Fruit fly (Drosophila melanogaster) whole organism, embryonic: ENCODE results near the gene ps.

Source experiments
- CG10209 ChIP-seq: fragments of 200-800 bp; sonication (Bioruptor generic); optimal IDR thresholded peaks from 3 replicates; lab custom pipeline; 2017; ENCODE audit warnings: missing biosample characterization, mild to moderate bottlenecking, missing genetic modification characterization, missing genetic modification reagents
- CG11247 ChIP-seq: fragments of 200-800 bp; sonication (Bioruptor generic); IDR thresholded peaks from 2 replicates; pipeline ENCODE4 v1.3.6; 2022; ENCODE audit warnings: missing biosample characterization, missing genetic modification characterization
- CG11456 ChIP-seq: fragments of 200-800 bp; sonication (Bioruptor generic); IDR thresholded peaks from 3 replicates; pipeline ENCODE4 v1.3.6; 2022; ENCODE audit warnings: missing biosample characterization, missing genetic modification characterization
- CG12744 ChIP-seq: fragments of 200-800 bp; sonication (Bioruptor generic); optimal IDR thresholded peaks from 2 replicates; lab custom pipeline; 2016; ENCODE audit warnings: missing biosample characterization, missing genetic modification characterization
- CG14441 ChIP-seq: fragments of 200-800 bp; sonication (Bioruptor generic); IDR thresholded peaks from 2 replicates; pipeline ENCODE4 v1.3.6; 2022; ENCODE audit warnings: missing biosample characterization, missing genetic modification characterization
- CG15514 ChIP-seq: fragments of 200-800 bp; sonication (Bioruptor generic); optimal IDR thresholded peaks from 3 replicates; lab custom pipeline; 2017; ENCODE audit warnings: missing biosample characterization, missing genetic modification characterization, mild to moderate bottlenecking, moderate library complexity, missing genetic modification reagents
- CG17612 ChIP-seq: fragments of 200-800 bp; sonication (Bioruptor generic); IDR thresholded peaks from 2 replicates; pipeline ENCODE4 v1.3.6; 2022; ENCODE audit warnings: missing biosample characterization, missing genetic modification characterization
- CG1792 ChIP-seq: fragments of 200-800 bp; sonication (Bioruptor generic); optimal IDR thresholded peaks from 2 replicates; lab custom pipeline; 2016; ENCODE audit warnings: missing biosample characterization, missing genetic modification characterization
- CG2199 ChIP-seq: fragments of 200-800 bp; sonication (Bioruptor generic); IDR thresholded peaks from 3 replicates; pipeline ENCODE4 v1.3.6; 2022; ENCODE audit warnings: missing biosample characterization, missing genetic modification characterization
- CG2712 ChIP-seq: fragments of 200-800 bp; optimal IDR thresholded peaks from 3 replicates; lab custom pipeline; 2019; ENCODE audit warnings: missing biosample characterization, mild to moderate bottlenecking, missing genetic modification characterization, moderate library complexity
- CG32767 ChIP-seq: fragments of 200-800 bp; sonication (Bioruptor generic); IDR thresholded peaks from 2 replicates; pipeline ENCODE4 v1.3.6; 2022; ENCODE audit warnings: missing biosample characterization, missing genetic modification characterization
- CG6272 ChIP-seq: fragments of 200-800 bp; sonication (Bioruptor generic); IDR thresholded peaks from 2 replicates; pipeline ENCODE4 v1.3.6; 2022; ENCODE audit warnings: missing biosample characterization, missing genetic modification characterization
- CG7372 ChIP-seq: fragments of 200-800 bp; sonication (Bioruptor generic); IDR thresholded peaks from 2 replicates; pipeline ENCODE4 v1.3.6; 2022; ENCODE audit warnings: missing biosample characterization, missing genetic modification characterization
- CG7556 ChIP-seq: fragments of 200-800 bp; sonication (Bioruptor generic); optimal IDR thresholded peaks from 2 replicates; lab custom pipeline; 2017; ENCODE audit warnings: missing biosample characterization, mild to moderate bottlenecking, missing genetic modification characterization
- CG7745 ChIP-seq: fragments of 200-800 bp; sonication (Bioruptor generic); optimal IDR thresholded peaks from 2 replicates; lab custom pipeline; 2018; ENCODE audit warnings: missing biosample characterization, mild to moderate bottlenecking, missing genetic modification characterization, moderate library complexity
- CG8281 ChIP-seq: fragments of 200-800 bp; sonication (Bioruptor generic); optimal IDR thresholded peaks from 2 replicates; lab custom pipeline; 2018; ENCODE audit warnings: missing biosample characterization, mild to moderate bottlenecking, missing genetic modification characterization, moderate library complexity
- CG8359 ChIP-seq: fragments of 200-800 bp; sonication (Bioruptor generic); optimal IDR thresholded peaks from 2 replicates; lab custom pipeline; 2017; ENCODE audit warnings: missing biosample characterization, mild to moderate bottlenecking, missing genetic modification characterization, borderline replicate concordance
- Camta ChIP-seq: fragments of 200-800 bp; sonication (Bioruptor generic); optimal IDR thresholded peaks from 2 replicates; lab custom pipeline; 2016; ENCODE audit warnings: missing biosample characterization, missing genetic modification characterization
- D ChIP-seq, 2 experiments: fragments of 200-800 bp in 1 of 2; fragments of >200 bp in 1 of 2; sonication (Bioruptor generic) in 1 of 2; optimal IDR thresholded peaks; 2 replicates in 1 of 2; 3 replicates in 1 of 2; lab custom pipeline; 2017; ENCODE audit warnings: mild to moderate bottlenecking in 1 of 2, missing biosample characterization in 1 of 2, missing genetic modification characterization in 1 of 2, missing genetic modification reagents in 1 of 2
- E2f2 ChIP-seq: fragments of 200-800 bp; sonication (Bioruptor generic); IDR thresholded peaks from 2 replicates; pipeline ENCODE4 v1.3.6; 2022; ENCODE audit warnings: missing biosample characterization, missing genetic modification characterization
- HLH54F ChIP-seq: fragments of 200-800 bp; sonication (Bioruptor generic); optimal IDR thresholded peaks from 3 replicates; lab custom pipeline; 2016; ENCODE audit warnings: missing biosample characterization, missing genetic modification characterization
- Hey ChIP-seq: fragments of 200-800 bp; sonication (Bioruptor generic); optimal IDR thresholded peaks from 3 replicates; lab custom pipeline; 2018; ENCODE audit warnings: missing biosample characterization, mild to moderate bottlenecking, missing genetic modification characterization
- HmgZ ChIP-seq: fragments of 200-800 bp; sonication (Bioruptor generic); optimal IDR thresholded peaks from 2 replicates; lab custom pipeline; 2018; ENCODE audit warnings: missing biosample characterization, mild to moderate bottlenecking, missing genetic modification characterization
- Hmr ChIP-seq: fragments of 200-800 bp; sonication (Bioruptor generic); optimal IDR thresholded peaks from 3 replicates; lab custom pipeline; 2017; ENCODE audit warnings: mild to moderate bottlenecking, missing biosample characterization, missing genetic modification reagents, missing genetic modification characterization
- Lpt ChIP-seq: fragments of >200 bp; optimal IDR thresholded peaks from 2 replicates; lab custom pipeline; 2018; ENCODE audit warnings: missing biosample characterization, missing genetic modification characterization
- Mrtf ChIP-seq: fragments of 200-800 bp; sonication (Bioruptor generic); IDR thresholded peaks from 3 replicates; pipeline ENCODE4 v1.3.6; 2022; ENCODE audit warnings: missing biosample characterization, missing genetic modification characterization
- NC2α ChIP-seq: fragments of 200-800 bp; sonication (Bioruptor generic); optimal IDR thresholded peaks from 2 replicates; lab custom pipeline; 2016; ENCODE audit warnings: missing biosample characterization, missing genetic modification characterization
- Rfx ChIP-seq: fragments of 200-800 bp; sonication (Bioruptor generic); IDR thresholded peaks from 2 replicates; pipeline ENCODE4 v1.3.6; 2022; ENCODE audit warnings: missing biosample characterization, missing genetic modification characterization
- al ChIP-seq: fragments of 200-800 bp; sonication (Bioruptor generic); IDR thresholded peaks from 2 replicates; pipeline ENCODE4 v1.3.6; 2022; ENCODE audit warnings: missing biosample characterization, missing genetic modification characterization
- ara ChIP-seq: fragments of 200-800 bp; sonication (Bioruptor generic); IDR thresholded peaks from 2 replicates; pipeline ENCODE4 v1.3.6; 2022; ENCODE audit warnings: missing biosample characterization, missing genetic modification characterization
- az2 ChIP-seq: fragments of 200-800 bp; sonication (Bioruptor generic); optimal IDR thresholded peaks from 3 replicates; lab custom pipeline; 2016; ENCODE audit warnings: missing biosample characterization, missing genetic modification characterization
- bcd ChIP-seq: fragments of 200-800 bp; sonication (Bioruptor generic); optimal IDR thresholded peaks from 2 replicates; lab custom pipeline; 2017; ENCODE audit warnings: missing biosample characterization, mild to moderate bottlenecking, missing genetic modification characterization
- cad ChIP-seq: fragments of >200 bp; optimal IDR thresholded peaks from 2 replicates; lab custom pipeline; 2017; ENCODE audit warnings: missing biosample characterization, missing genetic modification characterization
- crol ChIP-seq: fragments of 200-800 bp; sonication (Bioruptor generic); IDR thresholded peaks from 2 replicates; pipeline ENCODE4 v1.3.6; 2022; ENCODE audit warnings: missing biosample characterization, missing genetic modification characterization
- disco-r ChIP-seq: fragments of 200-800 bp; sonication (Bioruptor generic); optimal IDR thresholded peaks from 2 replicates; lab custom pipeline; 2016; ENCODE audit warnings: missing biosample characterization, missing genetic modification characterization
- en ChIP-seq: fragments of 200-800 bp; sonication (Bioruptor generic); optimal IDR thresholded peaks from 2 replicates; lab custom pipeline; 2016; ENCODE audit warnings: missing biosample characterization, missing genetic modification characterization
- exex ChIP-seq: fragments of 200-800 bp; sonication (Bioruptor generic); optimal IDR thresholded peaks from 4 replicates; lab custom pipeline; 2018; ENCODE audit warnings: missing biosample characterization, mild to moderate bottlenecking, missing genetic modification characterization, moderate library complexity
- eyg ChIP-seq: fragments of 200-800 bp; sonication (Bioruptor generic); optimal IDR thresholded peaks from 3 replicates; lab custom pipeline; 2016; ENCODE audit warnings: missing biosample characterization, missing genetic modification characterization
- hkb ChIP-seq, 2 experiments: fragments of 200-800 bp in 1 of 2; fragments of >200 bp in 1 of 2; sonication (Bioruptor generic) in 1 of 2; IDR thresholded peaks in 1 of 2; optimal IDR thresholded peaks in 1 of 2; 2 replicates each; pipeline versions ENCODE4 v1.3.6 to Lab custom; 2017 to 2022; ENCODE audit warnings: missing biosample characterization in 1 of 2, missing genetic modification characterization in 1 of 2
- kah ChIP-seq: fragments of 200-800 bp; sonication (Bioruptor generic); optimal IDR thresholded peaks from 2 replicates; lab custom pipeline; 2018; ENCODE audit warnings: missing biosample characterization, mild to moderate bottlenecking, missing genetic modification characterization
- pfk ChIP-seq: fragments of 200-800 bp; sonication (Bioruptor generic); optimal IDR thresholded peaks from 2 replicates; lab custom pipeline; 2018; ENCODE audit warnings: missing biosample characterization, mild to moderate bottlenecking, missing genetic modification characterization, moderate library complexity
- ranshi ChIP-seq: fragments of 200-800 bp; sonication (Bioruptor generic); IDR thresholded peaks from 2 replicates; pipeline ENCODE4 v1.3.6; 2022; ENCODE audit warnings: missing biosample characterization, missing genetic modification characterization
- seq ChIP-seq: fragments of 200-800 bp; sonication (Bioruptor generic); IDR thresholded peaks from 2 replicates; pipeline ENCODE4 v1.3.6; 2022; ENCODE audit warnings: missing biosample characterization, missing genetic modification characterization
- slou ChIP-seq: fragments of 200-800 bp; sonication (Bioruptor generic); optimal IDR thresholded peaks from 3 replicates; lab custom pipeline; 2016; ENCODE audit warnings: missing biosample characterization, missing genetic modification characterization
- slp2 ChIP-seq: fragments of 200-800 bp; sonication (Bioruptor generic); optimal IDR thresholded peaks from 2 replicates; lab custom pipeline; 2016; ENCODE audit warnings: missing biosample characterization, missing genetic modification characterization
- sqz ChIP-seq: fragments of 200-800 bp; sonication (Bioruptor generic); optimal IDR thresholded peaks from 3 replicates; lab custom pipeline; 2018; ENCODE audit warnings: missing biosample characterization, mild to moderate bottlenecking, missing genetic modification characterization
- tx ChIP-seq: fragments of 200-800 bp; sonication (Bioruptor generic); optimal IDR thresholded peaks from 2 replicates; lab custom pipeline; 2016; ENCODE audit warnings: missing biosample characterization, missing genetic modification characterization
- vfl ChIP-seq: fragments of 200-800 bp; sonication (Bioruptor generic); optimal IDR thresholded peaks from 2 replicates; lab custom pipeline; 2016; ENCODE audit warnings: missing biosample characterization, missing genetic modification characterization

Gene ps

dm6 chr3R:9459385-9460285 lies 41.9 kb downstream of the ps start (continued):
- TF ChIP-seq CG8359 (GFP tag; lab: Kevin White, UChicago) (peak; percentile 25), kah (GFP tag; lab: Kevin White, UChicago) (peak; percentile 28), CG7372 (GFP tag; lab: Robert Waterston, UW) (peak; percentile 40; the same call in 1 of the 2 replicates), CG14441 (peak; percentile 57), CG6272 (GFP tag; lab: Robert Waterston, UW) (no peak), CG11456 (GFP tag; lab: Robert Waterston, UW) (no peak), HmgZ (tag; lab: Kevin White, UChicago) (peak; percentile 72), cad (GFP tag; lab: Kevin White, UChicago) (no peak), Rfx (GFP tag; lab: Robert Waterston, UW) (peak; percentile 78), CG7745 (tag; lab: Kevin White, UChicago) (no peak), Mrtf (GFP tag; lab: Robert Waterston, UW) (peak; percentile 46; the same call in 1 of the 3 replicates), CG7556 (peak; percentile 92), ranshi (GFP tag; lab: Robert Waterston, UW) (0 out of 2 replicates have a peak, but pooled peaks have one; percentile 49), vfl (peak; percentile 27), en (GFP tag; lab: Kevin White, UChicago) (no peak), E2f2 (GFP tag; lab: Robert Waterston, UW) (peak; percentile 44), slp2 (GFP tag; lab: Kevin White, UChicago) (no peak), CG32767 (GFP tag; lab: Robert Waterston, UW) (no peak; the same call in 1 of the 2 replicates), Lpt (GFP tag; lab: Kevin White, UChicago) (no peak), eyg (peak; percentile 16), D (optimal IDR thresholded peaks at IDR 0.05; lab: Kevin White, UChicago) (no peak), D (GFP tag; optimal IDR thresholded peaks at IDR 0.05; lab: Kevin White, UChicago) (peak; percentile 41), al (0 out of 2 replicates have a peak, but pooled peaks have one; percentile 27), tx (peak; percentile 7), hkb (optimal IDR thresholded peaks at IDR 0.05; lab: Kevin White, UChicago) (no peak), hkb (GFP tag; IDR thresholded peaks at IDR 0.05; lab: Robert Waterston, UW) (peak; percentile 77), pfk (GFP tag; lab: Kevin White, UChicago) (no peak), CG10209 (peak; percentile 62), exex (tag; lab: Kevin White, UChicago) (peak; percentile 60), CG12744 (GFP tag; lab: Kevin White, UChicago) (peak; percentile 35), ara (GFP tag; lab: Robert Waterston, UW) (no peak), CG2199 (GFP tag; lab: Robert Waterston, UW) (no peak), CG8281 (peak; percentile 31), CG11247 (GFP tag; lab: Robert Waterston, UW) (peak; percentile 53; the same call in 1 of the 2 replicates), crol (GFP tag; lab: Robert Waterston, UW) (no peak), bcd (GFP tag; lab: Kevin White, UChicago) (peak; percentile 69), az2 (GFP tag; lab: Kevin White, UChicago) (peak; percentile 41), NC2α (GFP tag; lab: Kevin White, UChicago) (no peak), HLH54F (GFP tag; lab: Kevin White, UChicago) (peak; percentile 52), seq (GFP tag; lab: Robert Waterston, UW) (peak; percentile 73), CG1792 (GFP tag; lab: Kevin White, UChicago) (peak; percentile 14), CG15514 (GFP tag; lab: Kevin White, UChicago) (peak; percentile 76), Camta (GFP tag; lab: Kevin White, UChicago) (no peak), CG2712 (peak; percentile 69), slou (GFP tag; lab: Kevin White, UChicago) (no peak), sqz (peak; percentile 34), CG17612 (GFP tag; lab: Robert Waterston, UW) (0 out of 2 replicates have a peak, but pooled peaks have one; percentile 24), Hmr (GFP tag; lab: Kevin White, UChicago) (peak; percentile 90), Hey (tag; lab: Kevin White, UChicago) (no peak), disco-r (GFP tag; lab: Kevin White, UChicago) (peak; percentile 6)
